Worm (Caenorhabditis elegans) whole organism, L1 larva: ENCODE data around the gene B0228.9.

Source experiments
- C04F5.9 ChIP-seq: sonication (generic microtip); optimal IDR thresholded peaks from 2 replicates; lab custom pipeline; 2016; ENCODE audit warnings: missing genetic modification characterization, missing compliant biosample characterization
- C16A3.4 ChIP-seq: fragments of 150-350 bp; optimal IDR thresholded peaks from 2 replicates; lab custom pipeline; 2014; ENCODE audit warnings: missing biosample characterization, missing genetic modification characterization
- Y116A8C.19 ChIP-seq: sonication (generic microtip); optimal IDR thresholded peaks from 2 replicates; lab custom pipeline; 2016; ENCODE audit warnings: missing compliant biosample characterization, missing genetic modification characterization, borderline replicate concordance
- aha-1 ChIP-seq: fragments of 150-350 bp; optimal IDR thresholded peaks from 2 replicates; lab custom pipeline; 2014; ENCODE audit warnings: missing biosample characterization, missing genetic modification characterization
- alr-1 ChIP-seq: fragments of 200-800 bp; sonication (Bioruptor generic); optimal IDR thresholded peaks from 2 replicates; lab custom pipeline; 2018; ENCODE audit warnings: borderline replicate concordance, mild to moderate bottlenecking, missing genetic modification characterization, missing compliant biosample characterization
- aly-2 ChIP-seq: fragments of 150-350 bp; optimal IDR thresholded peaks from 2 replicates; lab custom pipeline; 2014; ENCODE audit warnings: missing biosample characterization, missing genetic modification characterization
- ama-1 ChIP-seq: fragments of 150-350 bp; optimal IDR thresholded peaks from 2 replicates; lab custom pipeline; 2014
- blmp-1 ChIP-seq: fragments of 150-350 bp; optimal IDR thresholded peaks from 2 replicates; lab custom pipeline; 2014; ENCODE audit warnings: missing biosample characterization, missing genetic modification characterization
- ceh-88 ChIP-seq: fragments of 200-800 bp; sonication (Bioruptor generic); IDR thresholded peaks from 2 replicates; pipeline ENCODE4 v1.3.6; 2022; ENCODE audit warnings: missing genetic modification characterization, missing compliant biosample characterization
- ceh-90 ChIP-seq: sonication (generic microtip); optimal IDR thresholded peaks from 2 replicates; lab custom pipeline; 2016; ENCODE audit warnings: missing genetic modification characterization, missing compliant biosample characterization
- dpl-1 ChIP-seq, 3 experiments: fragments of 150-350 bp in 2 of 3; sonication (generic microtip) in 1 of 3; optimal IDR thresholded peaks; 2 replicates each; lab custom pipeline; 2014 to 2017; ENCODE audit warnings: missing biosample characterization in 3 of 3, missing genetic modification characterization in 3 of 3, missing genetic modification reagents in 3 of 3
- dsc-1 ChIP-seq: sonication (generic microtip); optimal IDR thresholded peaks from 2 replicates; lab custom pipeline; 2016; ENCODE audit warnings: mild to moderate bottlenecking, missing genetic modification characterization, missing compliant biosample characterization
- efl-1 ChIP-seq, 4 experiments: fragments of 150-350 bp; optimal IDR thresholded peaks in 3 of 4; peaks in 1 of 4; 1 replicate in 1 of 4; 2 replicates in 3 of 4; lab custom pipeline; 2014; ENCODE audit warnings: missing biosample characterization in 2 of 4, missing genetic modification characterization in 2 of 4, missing genetic modification reagents in 2 of 4
- efl-3 ChIP-seq: fragments of 200-800 bp; sonication (Bioruptor generic); optimal IDR thresholded peaks from 2 replicates; lab custom pipeline; 2018; ENCODE audit warnings: mild to moderate bottlenecking, missing genetic modification characterization, missing compliant biosample characterization
- egl-27 ChIP-seq, 2 experiments: fragments of 150-350 bp in 1 of 2; sonication (generic microtip); optimal IDR thresholded peaks; 3 replicates each; lab custom pipeline; 2017 to 2018; ENCODE audit warnings: missing biosample characterization in 2 of 2, missing genetic modification characterization in 2 of 2, missing genetic modification reagents in 2 of 2
- elt-2 ChIP-seq: sonication (generic microtip); optimal IDR thresholded peaks from 2 replicates; lab custom pipeline; 2016; ENCODE audit warnings: missing genetic modification characterization, mild to moderate bottlenecking, inconsistent platforms, missing compliant biosample characterization, missing genetic modification reagents
- elt-3 ChIP-seq, 6 experiments: fragments of 150-350 bp in 1 of 6; sonication (generic microtip); optimal IDR thresholded peaks; 2 replicates each; lab custom pipeline; 2017 to 2018; ENCODE audit warnings: missing biosample characterization in 6 of 6, missing genetic modification characterization in 6 of 6, inconsistent platforms in 1 of 6
- ets-5 ChIP-seq: fragments of 200-800 bp; sonication (Bioruptor generic); IDR thresholded peaks from 2 replicates; pipeline ENCODE4 v1.3.6; 2022; ENCODE audit warnings: missing genetic modification characterization, missing compliant biosample characterization
- fkh-10 ChIP-seq: sonication (generic microtip); optimal IDR thresholded peaks from 2 replicates; lab custom pipeline; 2017; ENCODE audit warnings: missing biosample characterization, missing genetic modification reagents, missing genetic modification characterization
- fkh-8 ChIP-seq: sonication (generic microtip); optimal IDR thresholded peaks from 2 replicates; lab custom pipeline; 2016; ENCODE audit warnings: mild to moderate bottlenecking, missing genetic modification characterization, missing compliant biosample characterization
- fos-1 ChIP-seq: fragments of 150-350 bp; optimal IDR thresholded peaks from 2 replicates; lab custom pipeline; 2014; ENCODE audit warnings: missing biosample characterization, missing genetic modification characterization
- hlh-17 ChIP-seq: fragments of 200-800 bp; sonication (Bioruptor generic); optimal IDR thresholded peaks from 2 replicates; lab custom pipeline; 2018; ENCODE audit warnings: missing genetic modification characterization, mild to moderate bottlenecking, missing compliant biosample characterization, moderate library complexity, borderline replicate concordance
- hlh-4 ChIP-seq: sonication (generic microtip); optimal IDR thresholded peaks from 2 replicates; lab custom pipeline; 2016; ENCODE audit warnings: mild to moderate bottlenecking, missing genetic modification characterization, missing compliant biosample characterization
- hpl-2 ChIP-seq: fragments of 150-350 bp; optimal IDR thresholded peaks from 2 replicates; lab custom pipeline; 2014; ENCODE audit warnings: missing biosample characterization, missing genetic modification reagents, missing genetic modification characterization
- isw-1 ChIP-seq: fragments of 200-800 bp; sonication (Bioruptor generic); IDR thresholded peaks from 2 replicates; pipeline ENCODE4 v1.3.6; 2022; ENCODE audit warnings: missing genetic modification characterization, missing compliant biosample characterization
- lin-15B ChIP-seq: fragments of 150-350 bp; sonication (generic microtip); optimal IDR thresholded peaks from 3 replicates; lab custom pipeline; 2014; ENCODE audit warnings: missing biosample characterization, missing genetic modification characterization
- lin-35 ChIP-seq, 2 experiments: fragments of 150-350 bp; optimal IDR thresholded peaks; 2 replicates each; lab custom pipeline; 2014; ENCODE audit warnings: missing biosample characterization in 2 of 2, missing genetic modification characterization in 2 of 2, missing genetic modification reagents in 2 of 2
- lin-39 ChIP-seq: fragments of 150-350 bp; optimal IDR thresholded peaks from 2 replicates; lab custom pipeline; 2014; ENCODE audit warnings: missing biosample characterization, missing genetic modification reagents, missing genetic modification characterization
- lsy-2 ChIP-seq, 2 experiments: fragments of 150-350 bp; optimal IDR thresholded peaks; 2 replicates each; lab custom pipeline; 2014; ENCODE audit warnings: missing biosample characterization in 2 of 2, missing genetic modification characterization in 2 of 2
- nhr-12 ChIP-seq: sonication (generic microtip); optimal IDR thresholded peaks from 2 replicates; lab custom pipeline; 2017; ENCODE audit warnings: missing biosample characterization, missing genetic modification characterization
- nhr-47 ChIP-seq: sonication (generic microtip); optimal IDR thresholded peaks from 2 replicates; lab custom pipeline; 2016; ENCODE audit warnings: mild to moderate bottlenecking, missing genetic modification characterization, moderate library complexity, missing compliant biosample characterization
- nhr-71 ChIP-seq: sonication (generic microtip); optimal IDR thresholded peaks from 2 replicates; lab custom pipeline; 2016; ENCODE audit warnings: mild to moderate bottlenecking, missing genetic modification characterization, moderate library complexity, missing compliant biosample characterization
- nhr-76 ChIP-seq: sonication (generic microtip); optimal IDR thresholded peaks from 2 replicates; lab custom pipeline; 2017; ENCODE audit warnings: missing biosample characterization, missing genetic modification characterization
- nhr-77 ChIP-seq: fragments of 150-350 bp; optimal IDR thresholded peaks from 2 replicates; lab custom pipeline; 2014; ENCODE audit warnings: missing biosample characterization, missing genetic modification characterization
- nhr-84 ChIP-seq: sonication (generic microtip); optimal IDR thresholded peaks from 2 replicates; lab custom pipeline; 2017; ENCODE audit warnings: missing biosample characterization, missing genetic modification characterization
- nhr-85 ChIP-seq: sonication (generic microtip); peaks from one replicate; lab custom pipeline; 2016; ENCODE audit warnings: missing genetic modification characterization, inconsistent platforms, missing compliant biosample characterization
- pag-3 ChIP-seq: sonication (generic microtip); optimal IDR thresholded peaks from 2 replicates; lab custom pipeline; 2017; ENCODE audit warnings: missing genetic modification characterization, mild to moderate bottlenecking, missing compliant biosample characterization, antibody characterized with exemption, borderline replicate concordance; ENCODE audit not compliant: insufficient read depth
- pax-3 ChIP-seq: fragments of 200-800 bp; sonication (Bioruptor generic); optimal IDR thresholded peaks from 2 replicates; lab custom pipeline; 2018; ENCODE audit warnings: mild to moderate bottlenecking, missing genetic modification characterization, moderate library complexity, missing compliant biosample characterization
- rnt-1 ChIP-seq: sonication (generic microtip); optimal IDR thresholded peaks from 2 replicates; lab custom pipeline; 2016; ENCODE audit warnings: mild to moderate bottlenecking, missing genetic modification characterization, moderate library complexity, missing compliant biosample characterization
- skn-1 ChIP-seq: fragments of 150-350 bp; optimal IDR thresholded peaks from 2 replicates; lab custom pipeline; 2014; ENCODE audit warnings: missing biosample characterization, missing genetic modification characterization
- snpc-4 ChIP-seq: fragments of 150-350 bp; optimal IDR thresholded peaks from 2 replicates; lab custom pipeline; 2014; ENCODE audit warnings: missing biosample characterization, missing genetic modification characterization
- snu-23 ChIP-seq: sonication (generic microtip); optimal IDR thresholded peaks from 2 replicates; lab custom pipeline; 2016; ENCODE audit warnings: missing genetic modification characterization, missing compliant biosample characterization
- sox-4 ChIP-seq: sonication (generic microtip); optimal IDR thresholded peaks from 2 replicates; lab custom pipeline; 2016; ENCODE audit warnings: missing genetic modification characterization, missing compliant biosample characterization
- sptf-1 ChIP-seq: fragments of 150-350 bp; optimal IDR thresholded peaks from 2 replicates; lab custom pipeline; 2014; ENCODE audit warnings: missing biosample characterization, missing genetic modification characterization
- swsn-7 ChIP-seq: sonication (generic microtip); optimal IDR thresholded peaks from 2 replicates; lab custom pipeline; 2016; ENCODE audit warnings: missing genetic modification characterization, missing compliant biosample characterization
- tbx-2 ChIP-seq: sonication (generic microtip); optimal IDR thresholded peaks from 2 replicates; lab custom pipeline; 2016; ENCODE audit warnings: missing genetic modification characterization, missing compliant biosample characterization
- unc-62 ChIP-seq: fragments of 150-350 bp; optimal IDR thresholded peaks from 2 replicates; lab custom pipeline; 2014; ENCODE audit warnings: missing biosample characterization, missing genetic modification reagents, missing genetic modification characterization
- unc-86 ChIP-seq: sonication (generic microtip); optimal IDR thresholded peaks from 2 replicates; lab custom pipeline; 2016; ENCODE audit warnings: missing genetic modification characterization, missing compliant biosample characterization
- vab-15 ChIP-seq: sonication (generic microtip); optimal IDR thresholded peaks from 2 replicates; lab custom pipeline; 2017; ENCODE audit warnings: missing genotype, mild to moderate bottlenecking, missing genetic modification characterization, missing compliant biosample characterization
- xbp-1 ChIP-seq: sonication (generic microtip); optimal IDR thresholded peaks from 2 replicates; lab custom pipeline; 2016; ENCODE audit warnings: missing genetic modification characterization, missing compliant biosample characterization
- zag-1 ChIP-seq: fragments of 150-350 bp; optimal IDR thresholded peaks from 2 replicates; lab custom pipeline; 2014; ENCODE audit warnings: missing biosample characterization, missing genetic modification characterization
- ztf-11 ChIP-seq, 2 experiments: sonication (generic microtip); optimal IDR thresholded peaks; 2 replicates each; lab custom pipeline; 2016 to 2017; ENCODE audit warnings: missing genetic modification characterization in 2 of 2, missing biosample characterization in 1 of 2, missing compliant biosample characterization in 1 of 2
- ztf-4 ChIP-seq: fragments of 150-350 bp; optimal IDR thresholded peaks from 2 replicates; lab custom pipeline; 2014; ENCODE audit warnings: missing biosample characterization, missing genetic modification characterization

B0228.9 gene

DNA sequence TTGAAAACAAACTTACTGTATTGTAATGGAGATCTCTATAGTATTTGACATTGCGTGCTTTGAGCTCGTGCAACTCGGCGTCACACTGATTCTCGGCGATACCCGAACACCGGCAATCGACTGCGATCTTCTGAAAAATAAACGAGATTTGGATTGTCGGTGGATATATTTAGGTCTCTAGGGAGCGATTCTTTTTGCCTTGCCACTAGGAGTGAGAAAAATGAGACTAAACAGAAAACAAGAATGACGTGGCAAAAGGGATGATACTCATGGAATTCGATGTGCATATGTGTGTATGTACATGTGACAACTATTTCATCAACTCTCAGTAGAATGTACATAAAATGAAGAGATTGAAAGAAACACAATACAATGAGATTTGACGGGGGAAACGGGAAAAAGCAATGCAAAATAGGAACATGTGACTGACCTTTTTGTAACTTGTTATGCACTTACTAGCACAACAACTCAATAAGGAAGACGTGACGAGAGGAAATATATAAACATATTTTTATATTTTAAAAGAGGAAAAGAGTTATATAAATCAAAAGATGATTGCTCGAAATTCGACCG, 48.8 kb downstream of the B0228.9 start:
- TF ChIP-seq tbx-2 (tag; lab: Kevin White, UChicago) (no peak), Y116A8C.19 (tag; lab: Kevin White, UChicago) (no peak), nhr-71 (tag; lab: Kevin White, UChicago) (peak; percentile 49), lin-39 (tag; lab: Kevin White, UChicago) (no peak), zag-1 (no peak), C04F5.9 (tag; lab: Kevin White, UChicago) (no peak), elt-2 (tag; lab: Kevin White, UChicago) (no peak), lin-15B (tag; lab: Kevin White, UChicago) (no peak), efl-1 (optimal IDR thresholded peaks at IDR 0.05; lab: Kevin White, UChicago) (no peak), efl-1 (GFP tag; optimal IDR thresholded peaks at IDR 0.05 in 1 of 2; lab: Kevin White, UChicago) (peak in 1 of 2 experiments; percentile 79), snu-23 (no peak), dsc-1 (tag; lab: Kevin White, UChicago) (no peak), nhr-85 (tag; lab: Kevin White, UChicago) (no peak), pax-3 (tag; lab: Kevin White, UChicago) (no peak), ceh-90 (no peak), ama-1 (lab: Kevin White, UChicago) (no peak), egl-27 (tag; optimal IDR thresholded peaks at IDR 0.05; lab: Kevin White, UChicago) (no peak), alr-1 (tag; lab: Kevin White, UChicago) (no peak), ztf-11 (tag; optimal IDR thresholded peaks at IDR 0.05; lab: Kevin White, UChicago) (no peak), pag-3 (tag; lab: Kevin White, UChicago) (no peak), fkh-8 (tag; lab: Kevin White, UChicago) (no peak), blmp-1 (tag; lab: Kevin White, UChicago) (no peak), unc-86 (tag; lab: Kevin White, UChicago) (peak; percentile 20), nhr-77 (tag; lab: Kevin White, UChicago) (no peak), efl-3 (GFP tag; lab: Kevin White, UChicago) (no peak), xbp-1 (no peak), vab-15 (tag; lab: Kevin White, UChicago) (no peak), fos-1 (tag; lab: Kevin White, UChicago) (no peak), sox-4 (tag; lab: Kevin White, UChicago) (no peak), ceh-88 (GFP tag; lab: Robert Waterston, UW) (no peak), snpc-4 (tag; lab: Kevin White, UChicago) (no peak), fkh-10 (peak; percentile 95), lin-35 (GFP tag; optimal IDR thresholded peaks at IDR 0.05; lab: Kevin White, UChicago) (no peak), hpl-2 (GFP tag; lab: Kevin White, UChicago) (no peak), nhr-84 (no peak), ets-5 (GFP tag; lab: Robert Waterston, UW) (no peak), nhr-12 (tag; lab: Kevin White, UChicago) (no peak), dpl-1 (GFP tag; optimal IDR thresholded peaks at IDR 0.05; lab: Kevin White, UChicago) (no peak), nhr-47 (tag; lab: Kevin White, UChicago) (peak; percentile 23), ztf-4 (tag; lab: Kevin White, UChicago) (no peak), aha-1 (no peak), unc-62 (GFP tag; lab: Kevin White, UChicago) (no peak), elt-3 (tag; optimal IDR thresholded peaks at IDR 0.05; lab: Kevin White, UChicago) (no peak), hlh-17 (GFP tag; lab: Kevin White, UChicago) (no peak), swsn-7 (no peak), hlh-4 (no peak), nhr-76 (tag; lab: Kevin White, UChicago) (no peak), sptf-1 (tag; lab: Kevin White, UChicago) (no peak), C16A3.4 (tag; lab: Kevin White, UChicago) (no peak), rnt-1 (tag; lab: Kevin White, UChicago) (no peak), skn-1 (tag; lab: Kevin White, UChicago) (no peak), lsy-2 (tag; optimal IDR thresholded peaks at IDR 0.05; lab: Kevin White, UChicago) (peak; percentile 29 to 43), aly-2 (no peak), isw-1 (GFP tag; lab: Robert Waterston, UW) (no peak)
